Worm (Caenorhabditis elegans): ENCODE data around the gene C05D9.4.
A peak's percentile ranks its signal among the peaks of the same experiment; 100 is the strongest.

The C05D9.4 gene

ce11 chrX:1103702-1104262 is 4.1 kb upstream of the C05D9.4 start, which contains the start of gene ife-4:
ife-4 (plus strand) TSS chrX:1104212.
- TF ChIP-seq fax-1 (tag; optimal IDR thresholded peaks at IDR 0.05) (peak; percentile 15), pat-9 (tag; optimal IDR thresholded peaks at IDR 0.05) (no peak), ceh-31 (tag; optimal IDR thresholded peaks at IDR 0.05) (peak; percentile 85), elt-4 (tag; optimal IDR thresholded peaks at IDR 0.05) (no peak), hlh-13 (GFP tag; optimal IDR thresholded peaks at IDR 0.05) (no peak), hlh-15 (tag; optimal IDR thresholded peaks at IDR 0.05) (no peak), C08G9.2 (tag; optimal IDR thresholded peaks at IDR 0.05) (peak; percentile 18), nfya-1 (tag; optimal IDR thresholded peaks at IDR 0.05) (peak; percentile 61), pqm-1 (tag; optimal IDR thresholded peaks at IDR 0.05) (no peak), eyg-1 (tag; optimal IDR thresholded peaks at IDR 0.05) (no peak), npax-4 (tag; optimal IDR thresholded peaks at IDR 0.05) (no peak), tbx-2 (tag; optimal IDR thresholded peaks at IDR 0.05) (peak; percentile 67), unc-55 (GFP tag; optimal IDR thresholded peaks at IDR 0.05) (peak; percentile 72), madf-2 (tag; optimal IDR thresholded peaks at IDR 0.05) (no peak), T23F11.4 (GFP tag; optimal IDR thresholded peaks at IDR 0.05) (no peak), sdc-2 (tag; optimal IDR thresholded peaks at IDR 0.05) (peak; percentile 40), ceh-34 (tag; optimal IDR thresholded peaks at IDR 0.05) (peak; percentile 60), unc-86 (tag; optimal IDR thresholded peaks at IDR 0.05) (no peak), fkh-10 (GFP tag; optimal IDR thresholded peaks at IDR 0.05) (no peak), hlh-8 (tag; optimal IDR thresholded peaks at IDR 0.05) (peak; percentile 36), tbx-7 (tag; optimal IDR thresholded peaks at IDR 0.05) (no peak), ceh-48 (tag; optimal IDR thresholded peaks at IDR 0.05) (peak; percentile 87), fkh-6 (tag; optimal IDR thresholded peaks at IDR 0.05) (no peak), sox-2 (GFP tag; IDR thresholded peaks at IDR 0.05) (no peak), ceh-2 (tag; optimal IDR thresholded peaks at IDR 0.05) (peak; percentile 59), nhr-232 (tag; optimal IDR thresholded peaks at IDR 0.05) (no peak), ahr-1 (tag; optimal IDR thresholded peaks at IDR 0.05) (no peak), odd-2 (tag; optimal IDR thresholded peaks at IDR 0.05) (no peak), hlh-30 (tag; optimal IDR thresholded peaks at IDR 0.05; ENCODE audit: insufficient read depth) (peak; percentile 5), sox-4 (tag; optimal IDR thresholded peaks at IDR 0.05) (no peak), ceh-18 (tag; optimal IDR thresholded peaks at IDR 0.05) (peak; percentile 32), nhr-11 (tag; optimal IDR thresholded peaks at IDR 0.05) (no peak), elt-2 (tag; optimal IDR thresholded peaks at IDR 0.05) (no peak), dve-1 (tag; optimal IDR thresholded peaks at IDR 0.05) (no peak), unc-42 (tag; optimal IDR thresholded peaks at IDR 0.05) (peak; percentile 64), ref-2 (tag; optimal IDR thresholded peaks at IDR 0.05) (peak; percentile 55), Y22D7AL.16 (tag; optimal IDR thresholded peaks at IDR 0.05) (no peak), rnt-1 (tag; optimal IDR thresholded peaks at IDR 0.05) (peak; percentile 22), pros-1 (tag; optimal IDR thresholded peaks at IDR 0.05) (no peak)

ce11 chrX:1108874-1109273 is 1.0 kb downstream of the C05D9.4 start:
- TF ChIP-seq rnt-1 (tag; optimal IDR thresholded peaks at IDR 0.05), result peak; percentile 70
- peak; percentile 87 for TF ChIP-seq unc-55 (GFP tag; optimal IDR thresholded peaks at IDR 0.05)
- no peak for TF ChIP-seq odd-2 (tag; optimal IDR thresholded peaks at IDR 0.05)
- no peak for TF ChIP-seq lim-6 (tag; optimal IDR thresholded peaks at IDR 0.05)
- TF ChIP-seq ahr-1 (tag; optimal IDR thresholded peaks at IDR 0.05), result no peak
- TF ChIP-seq eyg-1 (tag; optimal IDR thresholded peaks at IDR 0.05), result no peak
- peak; percentile 12 for TF ChIP-seq ceh-18 (tag; optimal IDR thresholded peaks at IDR 0.05)

- TF ChIP-seq unc-55 (GFP tag; optimal IDR thresholded peaks at IDR 0.05) (peak; percentile 27), hlh-6 (tag; optimal IDR thresholded peaks at IDR 0.05) (no peak), Y22D7AL.16 (tag; optimal IDR thresholded peaks at IDR 0.05) (no peak), unc-42 (tag; optimal IDR thresholded peaks at IDR 0.05) (no peak), ceh-18 (tag; optimal IDR thresholded peaks at IDR 0.05) (peak; percentile 22), nhr-232 (tag; optimal IDR thresholded peaks at IDR 0.05) (no peak), ttx-3 (tag; optimal IDR thresholded peaks at IDR 0.05) (no peak), T23F11.4 (GFP tag; optimal IDR thresholded peaks at IDR 0.05) (no peak), hlh-8 (tag; optimal IDR thresholded peaks at IDR 0.05) (peak; percentile 64)
Measured at ce11 chrX:1110723-1111122, 2.9 kb downstream of the C05D9.4 start.

All from whole organism, late embryonic.